Worm (Caenorhabditis elegans) whole organism, midembryonic: ENCODE results near the gene T12B3.2.
"Not testable (repeated sequence)": the region's sequence is repeated elsewhere in the genome, so short reads cannot be mapped to it uniquely, and the experiment has no call there.

ENCODE experiments used
- T22C8.4 ChIP-seq: fragments of 200-800 bp; sonication (Bioruptor generic); IDR thresholded peaks from 2 replicates; pipeline ENCODE4 v1.3.6; 2022; ENCODE audit warnings: missing genetic modification characterization, missing compliant biosample characterization
- cog-1 ChIP-seq: sonication (generic microtip); optimal IDR thresholded peaks from 2 replicates; lab custom pipeline; 2016; ENCODE audit warnings: missing genetic modification characterization, missing compliant biosample characterization
- flt-1 ChIP-seq: fragments of 200-800 bp; sonication (Bioruptor generic); IDR thresholded peaks from 2 replicates; pipeline ENCODE4 v1.3.6; 2022; ENCODE audit warnings: missing genetic modification characterization, missing compliant biosample characterization
- klf-2 ChIP-seq: fragments of 200-800 bp; sonication (Bioruptor generic); conservative IDR thresholded peaks from 2 replicates; pipeline ENCODE4 v1.3.6; 2022; ENCODE audit warnings: missing genetic modification reagents, missing genetic modification characterization, missing compliant biosample characterization
- med-1 ChIP-seq: sonication (generic microtip); optimal IDR thresholded peaks from 2 replicates; lab custom pipeline; 2017; ENCODE audit warnings: missing genetic modification characterization, mild to moderate bottlenecking, missing compliant biosample characterization, antibody characterized with exemption, missing genetic modification reagents; ENCODE audit not compliant: insufficient read depth
- ref-1 ChIP-seq: fragments of 200-800 bp; sonication (Bioruptor generic); conservative IDR thresholded peaks from 2 replicates; pipeline ENCODE4 v1.3.6; 2022; ENCODE audit warnings: missing genetic modification reagents, missing genetic modification characterization, missing compliant biosample characterization
- tab-1 ChIP-seq: fragments of 200-800 bp; sonication (Bioruptor generic); IDR thresholded peaks from 2 replicates; pipeline ENCODE4 v1.3.6; 2022; ENCODE audit warnings: missing genetic modification characterization, missing compliant biosample characterization
- ztf-23 ChIP-seq: fragments of 200-800 bp; sonication (Bioruptor generic); IDR thresholded peaks from 2 replicates; pipeline ENCODE4 v1.3.6; 2022; ENCODE audit warnings: missing genetic modification reagents, missing genetic modification characterization, missing compliant biosample characterization
- ztf-29 ChIP-seq: fragments of 200-800 bp; sonication (Bioruptor generic); IDR thresholded peaks from 2 replicates; pipeline ENCODE4 v1.3.6; 2022; ENCODE audit warnings: missing genetic modification reagents, missing genetic modification characterization, missing compliant biosample characterization

T12B3.2 gene

DNA sequence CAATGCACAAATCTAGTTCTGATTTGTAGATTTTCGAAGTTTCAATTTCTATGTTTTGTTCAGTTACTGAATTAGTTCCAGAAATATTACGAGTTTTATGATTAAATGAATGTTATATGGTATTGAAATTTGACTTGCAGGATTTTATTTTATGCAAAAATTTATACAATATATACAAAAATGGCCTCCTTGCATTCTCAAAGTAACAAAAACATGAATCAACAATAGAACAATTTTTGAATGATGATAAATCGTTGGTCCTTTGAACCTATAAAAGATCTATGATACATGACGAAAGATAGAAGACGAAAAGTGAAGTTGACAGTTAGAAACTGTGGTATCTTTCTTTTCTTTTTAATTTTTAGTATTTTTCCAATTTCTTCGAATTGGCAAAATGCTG, at the start of gene T12B3.2:
Gene T12B3.2, plus strand, starts transcription at position 301 of the 400 bp plus-strand sequence.
- TF ChIP-seq med-1 (GFP tag; lab: Kevin White, UChicago): no peak
- TF ChIP-seq cog-1 (tag; lab: Kevin White, UChicago): no peak
- no peak for TF ChIP-seq T22C8.4 (GFP tag; lab: Robert Waterston, UW)
- TF ChIP-seq ref-1 (GFP tag; lab: Robert Waterston, UW): no peak
- no peak for TF ChIP-seq tab-1
- no peak for TF ChIP-seq flt-1 (GFP tag; lab: Robert Waterston, UW)
- no peak for TF ChIP-seq ztf-29 (GFP tag; lab: Robert Waterston, UW)
- no peak for TF ChIP-seq ztf-23 (GFP tag; lab: Robert Waterston, UW)
- no peak for TF ChIP-seq klf-2 (GFP tag; lab: Robert Waterston, UW)

DNA sequence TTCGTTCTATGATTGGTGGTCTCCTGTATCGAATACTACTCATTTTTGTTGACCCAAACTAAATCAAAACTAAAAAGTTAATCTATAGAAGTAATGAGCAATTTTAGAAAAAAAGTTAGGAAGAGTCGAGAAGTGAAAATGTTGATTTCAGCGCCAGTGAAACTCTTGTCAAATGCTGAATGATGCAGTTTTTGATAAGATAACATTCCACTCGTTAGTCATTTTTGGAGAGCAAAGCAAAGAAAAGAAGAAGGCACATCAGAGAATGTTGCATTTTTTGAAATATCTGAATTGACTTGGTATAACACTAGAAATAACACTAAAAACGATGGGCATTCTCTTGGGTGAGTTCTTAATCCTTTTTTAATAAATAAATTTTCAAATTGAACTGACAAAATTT, 47.7 kb upstream of the T12B3.2 start, which contains the start of gene sqst-2:
Gene sqst-2, minus strand, starts transcription at position 58 of the 400 bp plus-strand sequence.
- TF ChIP-seq tab-1 (no peak), med-1 (GFP tag; lab: Kevin White, UChicago) (no peak), T22C8.4 (GFP tag; lab: Robert Waterston, UW) (no peak), ztf-29 (GFP tag; lab: Robert Waterston, UW) (no peak), ztf-23 (GFP tag; lab: Robert Waterston, UW) (no peak), klf-2 (GFP tag; lab: Robert Waterston, UW) (no peak), flt-1 (GFP tag; lab: Robert Waterston, UW) (no peak), cog-1 (tag; lab: Kevin White, UChicago) (no peak), ref-1 (GFP tag; lab: Robert Waterston, UW) (no peak)

DNA sequence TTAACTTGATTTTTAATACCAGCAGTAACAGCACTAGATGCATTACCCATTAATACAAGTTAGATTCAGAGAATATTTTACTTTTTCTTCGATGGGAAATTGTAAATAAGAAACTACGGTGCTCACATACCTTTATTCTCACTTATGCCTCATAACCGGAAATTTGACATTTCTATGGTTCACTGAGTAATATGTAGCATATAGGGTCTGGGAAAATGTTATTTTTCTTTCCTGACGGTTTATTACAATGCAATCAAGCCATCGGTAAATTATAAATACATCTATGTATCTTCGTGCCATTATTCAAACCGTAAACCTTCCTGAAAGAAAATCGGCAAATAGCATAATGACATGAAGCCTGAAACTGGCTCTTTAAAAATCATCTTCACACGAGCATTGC, 43.9 kb upstream of the T12B3.2 start, which contains the start of gene ocr-4:
Gene ocr-4, minus strand, starts transcription at position 101 of the 400 bp plus-strand sequence.
- no peak for TF ChIP-seq ztf-23 (GFP tag; lab: Robert Waterston, UW)
- TF ChIP-seq med-1 (GFP tag; lab: Kevin White, UChicago): no peak
- TF ChIP-seq ref-1 (GFP tag; lab: Robert Waterston, UW): no peak
- TF ChIP-seq cog-1 (tag; lab: Kevin White, UChicago): no peak
- no peak for TF ChIP-seq ztf-29 (GFP tag; lab: Robert Waterston, UW)
- TF ChIP-seq klf-2 (GFP tag; lab: Robert Waterston, UW): no peak
- no peak for TF ChIP-seq tab-1
- no peak for TF ChIP-seq flt-1 (GFP tag; lab: Robert Waterston, UW)
- TF ChIP-seq T22C8.4 (GFP tag; lab: Robert Waterston, UW): no peak

DNA sequence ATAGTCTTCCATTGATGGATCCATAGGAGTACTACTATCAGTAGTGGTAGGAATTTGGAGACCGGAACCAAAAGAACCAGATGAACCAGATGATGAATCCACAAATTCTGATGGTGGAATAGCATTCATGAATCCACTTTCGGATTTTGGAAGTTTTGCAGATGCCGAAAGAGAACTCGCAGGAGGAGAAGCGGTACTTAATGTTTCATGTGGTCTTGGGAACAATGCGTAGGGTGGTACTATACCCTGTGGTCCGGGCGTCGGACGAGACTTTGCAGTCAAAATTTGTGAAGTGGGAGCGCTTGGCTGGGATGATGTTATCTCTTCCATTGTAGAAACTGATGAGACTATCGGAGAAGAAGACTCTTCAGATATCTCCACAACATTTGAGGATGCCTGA, 38.6 kb upstream of the T12B3.2 start:
- TF ChIP-seq flt-1 (GFP tag; lab: Robert Waterston, UW) (no peak), ref-1 (GFP tag; lab: Robert Waterston, UW) (no peak), cog-1 (tag; lab: Kevin White, UChicago) (no peak), med-1 (GFP tag; lab: Kevin White, UChicago) (no peak), tab-1 (no peak), klf-2 (GFP tag; lab: Robert Waterston, UW) (no peak)

DNA sequence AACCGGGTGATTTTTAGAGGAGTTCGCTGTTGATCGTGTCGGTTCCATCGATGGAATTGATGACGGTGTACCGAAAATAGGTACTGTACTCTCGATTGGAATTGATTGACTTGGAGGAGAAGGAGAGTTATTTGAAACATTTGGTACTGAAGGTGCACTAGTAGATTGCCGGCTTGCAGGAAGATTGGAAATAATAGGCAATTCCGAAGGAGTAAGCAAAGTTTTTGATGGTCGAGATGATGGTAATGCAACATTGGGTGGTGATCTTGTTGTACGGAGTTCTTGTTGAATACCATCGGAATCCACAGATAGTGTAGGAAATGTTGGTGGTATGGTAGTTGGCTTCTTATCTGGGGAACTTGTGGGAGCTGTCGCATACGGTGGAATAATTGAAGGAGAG, 37.5 kb upstream of the T12B3.2 start:
- TF ChIP-seq flt-1 (GFP tag; lab: Robert Waterston, UW): no peak
- TF ChIP-seq klf-2 (GFP tag; lab: Robert Waterston, UW): no peak
- no peak for TF ChIP-seq T22C8.4 (GFP tag; lab: Robert Waterston, UW)
- no peak for TF ChIP-seq med-1 (GFP tag; lab: Kevin White, UChicago)

DNA sequence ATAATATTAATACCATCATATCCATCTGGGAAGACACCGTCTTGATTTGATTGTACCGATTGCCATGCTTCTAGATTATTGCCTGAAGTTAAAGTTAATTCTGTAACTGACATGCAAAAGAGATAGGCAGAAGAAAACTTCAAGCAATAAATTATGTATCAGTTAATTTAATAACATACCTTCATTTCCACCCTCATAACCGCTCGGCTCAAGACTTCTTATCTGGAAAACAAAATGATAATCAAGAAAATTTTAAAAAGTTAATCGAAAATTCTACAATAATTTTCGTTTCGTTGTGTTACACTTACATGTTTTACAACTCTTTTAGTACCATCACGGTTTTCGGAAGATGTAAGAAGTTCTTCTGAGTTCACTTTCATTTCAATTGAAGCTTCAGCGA, 34.5 kb upstream of the T12B3.2 start:
- TF ChIP-seq flt-1 (GFP tag; lab: Robert Waterston, UW) (no peak), tab-1 (no peak), T22C8.4 (GFP tag; lab: Robert Waterston, UW) (no peak), klf-2 (GFP tag; lab: Robert Waterston, UW) (no peak), med-1 (GFP tag; lab: Kevin White, UChicago) (no peak), ref-1 (GFP tag; lab: Robert Waterston, UW) (no peak), ztf-29 (GFP tag; lab: Robert Waterston, UW) (no peak), cog-1 (tag; lab: Kevin White, UChicago) (no peak), ztf-23 (GFP tag; lab: Robert Waterston, UW) (no peak)

DNA sequence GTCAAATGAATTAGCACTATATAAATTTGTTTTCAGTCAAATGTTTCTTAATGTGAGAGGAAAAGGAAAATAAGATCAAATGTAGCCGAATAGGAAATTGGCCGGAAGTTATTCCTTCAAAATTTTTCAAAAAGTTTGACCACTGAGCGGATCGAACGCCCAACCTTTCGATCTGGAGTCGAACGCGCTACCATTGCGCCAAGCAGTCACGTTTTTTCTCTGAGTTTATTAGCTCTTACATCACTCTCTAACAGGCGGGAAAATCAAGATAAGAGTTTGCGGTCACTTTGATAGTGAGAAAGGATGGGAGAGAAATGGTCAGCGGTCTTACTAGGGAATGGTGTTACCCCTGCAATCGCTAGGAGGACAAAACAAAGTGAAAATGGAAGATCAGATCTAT, 32.6 kb upstream of the T12B3.2 start:
- TF ChIP-seq T22C8.4 (GFP tag; lab: Robert Waterston, UW) (no peak), cog-1 (tag; lab: Kevin White, UChicago) (no peak), flt-1 (GFP tag; lab: Robert Waterston, UW) (peak; percentile 56; the same call in 1 of the 2 replicates), klf-2 (GFP tag; lab: Robert Waterston, UW) (no peak), tab-1 (peak; percentile 71; the same call in 1 of the 2 replicates), ref-1 (GFP tag; lab: Robert Waterston, UW) (no peak), med-1 (GFP tag; lab: Kevin White, UChicago) (no peak), ztf-23 (GFP tag; lab: Robert Waterston, UW) (0 out of 2 replicates have a peak, but pooled peaks have one; percentile 25), ztf-29 (GFP tag; lab: Robert Waterston, UW) (no peak)

DNA sequence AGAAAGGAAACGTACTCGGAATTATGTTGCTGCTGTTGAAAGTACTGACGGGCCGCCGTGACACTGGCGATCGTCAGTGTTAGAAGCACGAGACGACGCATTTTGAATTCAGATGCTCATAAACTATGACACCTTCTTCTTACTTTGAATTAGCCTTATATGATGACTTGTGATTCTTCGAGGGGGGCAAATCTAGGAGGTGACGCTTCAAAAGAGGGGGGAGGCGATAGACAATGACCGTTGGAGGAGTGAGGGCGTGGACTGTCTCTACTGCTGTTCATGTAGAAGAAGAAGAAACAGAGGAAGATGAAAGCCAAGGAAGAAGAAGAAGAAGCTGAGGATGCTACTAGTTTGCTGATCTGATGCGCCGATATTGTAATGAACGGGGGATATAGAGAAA, 29.9 kb upstream of the T12B3.2 start, which contains the start of gene daf-42:
Gene daf-42, minus strand, starts transcription at position 101 of the 400 bp plus-strand sequence.
- TF ChIP-seq cog-1 (tag; lab: Kevin White, UChicago) (no peak), ref-1 (GFP tag; lab: Robert Waterston, UW) (no peak), ztf-29 (GFP tag; lab: Robert Waterston, UW) (no peak), tab-1 (no peak), klf-2 (GFP tag; lab: Robert Waterston, UW) (no peak), T22C8.4 (GFP tag; lab: Robert Waterston, UW) (no peak), flt-1 (GFP tag; lab: Robert Waterston, UW) (no peak), ztf-23 (GFP tag; lab: Robert Waterston, UW) (no peak), med-1 (GFP tag; lab: Kevin White, UChicago) (no peak)

DNA sequence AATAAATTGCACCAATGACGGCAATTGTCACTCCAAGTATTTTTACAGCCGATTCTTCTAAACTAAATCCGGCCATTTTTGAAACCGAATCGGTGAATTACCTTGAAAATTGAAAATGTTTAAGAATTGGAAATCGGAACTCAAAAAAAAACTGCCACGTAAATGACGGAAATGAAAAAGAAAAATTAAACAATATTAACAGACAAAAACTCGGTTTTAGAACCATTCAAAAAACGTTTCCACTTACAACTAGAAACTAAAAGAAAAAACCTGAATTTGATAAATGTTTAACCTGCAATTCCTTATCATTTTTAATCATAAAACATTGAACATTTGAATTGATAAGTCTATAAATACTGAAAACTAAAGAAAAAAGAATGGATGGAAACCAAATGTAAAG, 11.6 kb upstream of the T12B3.2 start, which contains the start of gene Y40C5A.4:
Gene Y40C5A.4, minus strand, starts transcription at position 101 of the 400 bp plus-strand sequence.
- not testable (repeated sequence) for TF ChIP-seq klf-2 (GFP tag; lab: Robert Waterston, UW); cog-1 (tag; lab: Kevin White, UChicago); ref-1 (GFP tag; lab: Robert Waterston, UW)
